Fruit fly (Drosophila melanogaster): ENCODE data around the gene CG4119.

Gene CG4119

DNA sequence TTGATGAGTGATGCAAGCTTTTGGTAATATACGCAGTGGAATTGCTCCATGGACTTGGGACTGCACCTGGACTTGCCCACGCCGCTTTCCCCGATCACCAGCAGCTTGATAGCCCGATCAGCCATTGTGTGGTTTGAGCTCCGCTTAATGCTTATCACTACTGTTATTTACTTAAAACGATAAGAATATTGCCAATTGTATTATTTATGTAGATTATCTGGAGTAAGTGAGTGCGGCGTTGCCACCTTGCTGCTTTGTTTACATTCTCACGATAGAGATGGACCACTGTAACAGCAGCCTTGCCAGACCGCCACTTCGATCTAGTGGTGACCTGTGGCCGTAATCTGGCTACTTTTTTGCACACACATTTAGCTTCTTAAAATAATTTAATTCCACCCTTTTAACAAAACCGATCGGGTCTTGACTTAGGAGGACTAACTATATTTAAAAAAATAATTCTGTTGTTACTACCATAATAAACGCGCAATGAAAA, 5.7 kb downstream of the CG4119 start, which contains the start of gene Rab18 (continued):
- TF ChIP-seq CG11902 (GFP tag; optimal IDR thresholded peaks at IDR 0.05), result no peak
- no peak for TF ChIP-seq CG8632 (GFP tag; optimal IDR thresholded peaks at IDR 0.05)
- no peak for TF ChIP-seq dac (GFP tag; optimal IDR thresholded peaks at IDR 0.05)
- peak; percentile 72 for TF ChIP-seq CG6854 (GFP tag; optimal IDR thresholded peaks at IDR 0.05)
- TF ChIP-seq Ets21C (GFP tag; optimal IDR thresholded peaks at IDR 0.05), result peak; percentile 28
- TF ChIP-seq Met (GFP tag; optimal IDR thresholded peaks at IDR 0.05), result no peak
- TF ChIP-seq Hr39 (GFP tag; optimal IDR thresholded peaks at IDR 0.05), result peak; percentile 33
- TF ChIP-seq CG6276 (GFP tag; optimal IDR thresholded peaks at IDR 0.05), result no peak
- no peak for TF ChIP-seq vri (GFP tag; optimal IDR thresholded peaks at IDR 0.05)
- TF ChIP-seq esn (GFP tag; optimal IDR thresholded peaks at IDR 0.05), result no peak
- TF ChIP-seq achi (GFP tag; optimal IDR thresholded peaks at IDR 0.05), result no peak
- TF ChIP-seq CG34406 (GFP tag; optimal IDR thresholded peaks at IDR 0.05), result no peak
- peak; percentile 26; the same call in 1 of the 3 replicates for TF ChIP-seq CG6163 (GFP tag; IDR thresholded peaks at IDR 0.05)
- TF ChIP-seq Sox14 (GFP tag; optimal IDR thresholded peaks at IDR 0.05), result peak; percentile 18
- no peak for TF ChIP-seq CG11762 (GFP tag; optimal IDR thresholded peaks at IDR 0.05; ENCODE audit: insufficient read depth)
- no peak for TF ChIP-seq Lpt (GFP tag; optimal IDR thresholded peaks at IDR 0.05)
- no peak for TF ChIP-seq Eip93F (GFP tag; optimal IDR thresholded peaks at IDR 0.05)
- no peak for TF ChIP-seq Smox (GFP tag; optimal IDR thresholded peaks at IDR 0.05)
- TF ChIP-seq salr (GFP tag; optimal IDR thresholded peaks at IDR 0.05), result no peak
- TF ChIP-seq Eip78C (GFP tag), result peak; percentile 64

DNA sequence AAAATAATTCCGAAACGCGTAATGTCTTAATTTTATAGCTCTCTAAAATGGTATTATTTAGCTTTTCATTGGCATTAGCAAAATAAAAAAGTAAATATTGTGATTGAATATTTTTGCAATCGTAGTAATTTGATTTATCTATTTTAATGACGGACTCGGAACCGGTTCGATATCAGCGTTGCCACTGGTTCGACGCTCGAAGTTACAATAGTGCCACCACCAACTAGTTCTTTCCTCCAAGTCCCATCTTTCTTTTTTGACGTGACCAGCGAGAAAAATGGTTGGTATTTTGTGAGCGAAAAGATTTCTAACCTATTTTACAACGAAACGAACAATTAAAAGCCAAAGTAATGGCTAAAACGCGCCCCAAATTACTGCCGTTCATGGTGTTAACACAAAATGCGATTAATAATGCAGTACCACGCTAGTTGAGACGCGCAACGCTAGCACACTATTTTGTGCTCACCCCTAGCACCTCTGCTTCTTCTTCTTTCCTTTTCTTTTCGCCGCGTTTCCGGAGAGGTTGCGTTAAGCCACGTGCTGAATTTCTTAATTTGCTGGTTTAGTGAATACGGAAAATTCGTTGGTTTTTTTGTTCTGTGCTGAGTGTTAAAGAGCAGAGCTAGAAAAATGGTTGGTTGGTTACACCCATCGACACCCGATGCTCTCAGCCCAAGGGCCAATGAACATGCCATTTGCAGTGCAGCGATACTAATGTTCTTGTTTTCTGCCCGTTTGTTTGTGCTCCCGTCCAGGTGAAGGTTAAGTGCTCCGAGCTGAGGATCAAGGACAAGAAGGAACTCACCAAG, 6.6 kb downstream of the CG4119 start, which contains the start of gene RpL35:
TSS of gene RpL35 (plus strand) at position 159 of the 809 bp plus-strand sequence.
- no peak for TF ChIP-seq OdsH (GFP tag; optimal IDR thresholded peaks at IDR 0.05)
- TF ChIP-seq CG11762 (GFP tag; optimal IDR thresholded peaks at IDR 0.05; ENCODE audit: insufficient read depth), result no peak
- no peak for TF ChIP-seq CG4318 (GFP tag; optimal IDR thresholded peaks at IDR 0.05)
- TF ChIP-seq achi (GFP tag; optimal IDR thresholded peaks at IDR 0.05), result peak; percentile 33
- TF ChIP-seq dsx (GFP tag; optimal IDR thresholded peaks at IDR 0.05; ENCODE audit: poor library complexity, severe bottlenecking), result no peak
- TF ChIP-seq Blimp-1 (GFP tag; optimal IDR thresholded peaks at IDR 0.05), result no peak
- TF ChIP-seq CG6792 (GFP tag; optimal IDR thresholded peaks at IDR 0.05), result peak; percentile 33
- TF ChIP-seq fd59A (GFP tag; optimal IDR thresholded peaks at IDR 0.05), result no peak
- TF ChIP-seq CG8119 (GFP tag; IDR thresholded peaks at IDR 0.05), result no peak; the same call in 2 of the 3 replicates
- TF ChIP-seq cyc (GFP tag; optimal IDR thresholded peaks at IDR 0.05), result peak; percentile 45
- TF ChIP-seq Gug (GFP tag; IDR thresholded peaks at IDR 0.05), result no peak
- peak; percentile 22 for TF ChIP-seq vri (GFP tag; optimal IDR thresholded peaks at IDR 0.05)
- no peak for TF ChIP-seq Lpt (GFP tag; optimal IDR thresholded peaks at IDR 0.05)
- TF ChIP-seq CG31627 (GFP tag; optimal IDR thresholded peaks at IDR 0.05), result peak; percentile 22
- peak; percentile 53 for TF ChIP-seq net (GFP tag; optimal IDR thresholded peaks at IDR 0.05)
- peak; percentile 8 for TF ChIP-seq acj6 (GFP tag; optimal IDR thresholded peaks at IDR 0.05)
- no peak for TF ChIP-seq eg (GFP tag; IDR thresholded peaks at IDR 0.05)
- no peak for TF ChIP-seq Hr4 (GFP tag; optimal IDR thresholded peaks at IDR 0.05)
- no peak for TF ChIP-seq Met (GFP tag; optimal IDR thresholded peaks at IDR 0.05)
- TF ChIP-seq CG8632 (GFP tag; optimal IDR thresholded peaks at IDR 0.05), result peak; percentile 3
- 0 out of 3 replicates have a peak, but pooled peaks have one; percentile 43 for TF ChIP-seq CG6163 (GFP tag; IDR thresholded peaks at IDR 0.05)
- TF ChIP-seq CG3919 (GFP tag; optimal IDR thresholded peaks at IDR 0.05), result peak; percentile 57
- peak; percentile 25 for TF ChIP-seq Sox102F (GFP tag; optimal IDR thresholded peaks at IDR 0.05)
- no peak for TF ChIP-seq CG6276 (GFP tag; optimal IDR thresholded peaks at IDR 0.05)
- TF ChIP-seq Sox15 (GFP tag; optimal IDR thresholded peaks at IDR 0.05), result no peak
- TF ChIP-seq CG16779 (tag; optimal IDR thresholded peaks at IDR 0.05), result peak; percentile 18
- peak; percentile 58 for TF ChIP-seq topi (GFP tag; optimal IDR thresholded peaks at IDR 0.05)
- TF ChIP-seq CG34406 (GFP tag; optimal IDR thresholded peaks at IDR 0.05), result peak; percentile 5
- TF ChIP-seq ss (GFP tag; optimal IDR thresholded peaks at IDR 0.05), result peak; percentile 56 to 66
- peak; percentile 46 for TF ChIP-seq CG7368 (GFP tag; optimal IDR thresholded peaks at IDR 0.05)
- TF ChIP-seq Hr39 (GFP tag; optimal IDR thresholded peaks at IDR 0.05), result peak; percentile 24
- peak; percentile 31 for TF ChIP-seq CG9139 (GFP tag; optimal IDR thresholded peaks at IDR 0.05)
- no peak for TF ChIP-seq Eip75B (GFP tag; optimal IDR thresholded peaks at IDR 0.05)
- no peak for TF ChIP-seq spab (GFP tag; optimal IDR thresholded peaks at IDR 0.05)
- TF ChIP-seq fkh (GFP tag; optimal IDR thresholded peaks at IDR 0.05), result no peak
- peak; percentile 27 for TF ChIP-seq CG10669 (GFP tag; optimal IDR thresholded peaks at IDR 0.05)
- peak; percentile 84 for TF ChIP-seq svp (GFP tag)
- TF ChIP-seq Ets21C (GFP tag; optimal IDR thresholded peaks at IDR 0.05), result no peak
